Worm (Caenorhabditis elegans) whole organism, L1 larva: ENCODE results near the gene Y47D3A.13.

Experiments
- C04F5.9 ChIP-seq: sonication (generic microtip); optimal IDR thresholded peaks from 2 replicates; lab custom pipeline; 2016; ENCODE audit warnings: missing genetic modification characterization, missing compliant biosample characterization
- C34B4.2 ChIP-seq: sonication (generic microtip); optimal IDR thresholded peaks from 2 replicates; lab custom pipeline; 2017; ENCODE audit warnings: mild to moderate bottlenecking, missing genetic modification characterization, missing compliant biosample characterization
- F16B12.6 ChIP-seq: fragments of 150-350 bp; optimal IDR thresholded peaks from 2 replicates; lab custom pipeline; 2014; ENCODE audit warnings: missing biosample characterization, missing genetic modification characterization
- ceh-63 ChIP-seq: fragments of 200-800 bp; sonication (Bioruptor generic); optimal IDR thresholded peaks from 2 replicates; lab custom pipeline; 2018; ENCODE audit warnings: mild to moderate bottlenecking, missing genetic modification characterization, missing compliant biosample characterization
- ceh-82 ChIP-seq, 3 experiments: fragments of 150-350 bp in 1 of 3; sonication (generic microtip) in 2 of 3; optimal IDR thresholded peaks; 2 replicates each; lab custom pipeline; 2014 to 2017; ENCODE audit warnings: missing biosample characterization in 3 of 3, missing genetic modification characterization in 3 of 3
- efl-1 ChIP-seq, 4 experiments: fragments of 150-350 bp; optimal IDR thresholded peaks in 3 of 4; peaks in 1 of 4; 1 replicate in 1 of 4; 2 replicates in 3 of 4; lab custom pipeline; 2014; ENCODE audit warnings: missing biosample characterization in 2 of 4, missing genetic modification characterization in 2 of 4, missing genetic modification reagents in 2 of 4
- egl-13 ChIP-seq: sonication (generic microtip); optimal IDR thresholded peaks from 2 replicates; lab custom pipeline; 2016; ENCODE audit warnings: missing genotype, missing genetic modification reagents, missing genetic modification characterization, missing compliant biosample characterization
- elt-2 ChIP-seq: sonication (generic microtip); optimal IDR thresholded peaks from 2 replicates; lab custom pipeline; 2016; ENCODE audit warnings: missing genetic modification characterization, mild to moderate bottlenecking, inconsistent platforms, missing compliant biosample characterization, missing genetic modification reagents
- ets-5 ChIP-seq: fragments of 200-800 bp; sonication (Bioruptor generic); IDR thresholded peaks from 2 replicates; pipeline ENCODE4 v1.3.6; 2022; ENCODE audit warnings: missing genetic modification characterization, missing compliant biosample characterization
- fkh-8 ChIP-seq: sonication (generic microtip); optimal IDR thresholded peaks from 2 replicates; lab custom pipeline; 2016; ENCODE audit warnings: mild to moderate bottlenecking, missing genetic modification characterization, missing compliant biosample characterization
- hlh-17 ChIP-seq: fragments of 200-800 bp; sonication (Bioruptor generic); optimal IDR thresholded peaks from 2 replicates; lab custom pipeline; 2018; ENCODE audit warnings: missing genetic modification characterization, mild to moderate bottlenecking, missing compliant biosample characterization, moderate library complexity, borderline replicate concordance
- hlh-4 ChIP-seq: sonication (generic microtip); optimal IDR thresholded peaks from 2 replicates; lab custom pipeline; 2016; ENCODE audit warnings: mild to moderate bottlenecking, missing genetic modification characterization, missing compliant biosample characterization
- jun-1 ChIP-seq: fragments of 150-350 bp; optimal IDR thresholded peaks from 2 replicates; lab custom pipeline; 2014; ENCODE audit warnings: missing biosample characterization, missing genetic modification reagents, missing genetic modification characterization
- lin-14 ChIP-seq: fragments of 200-800 bp; sonication (Bioruptor generic); optimal IDR thresholded peaks from 2 replicates; lab custom pipeline; 2018; ENCODE audit warnings: mild to moderate bottlenecking, missing genetic modification characterization, moderate library complexity, missing compliant biosample characterization
- lin-35 ChIP-seq, 2 experiments: fragments of 150-350 bp; optimal IDR thresholded peaks; 2 replicates each; lab custom pipeline; 2014; ENCODE audit warnings: missing biosample characterization in 2 of 2, missing genetic modification characterization in 2 of 2, missing genetic modification reagents in 2 of 2
- mdl-1 ChIP-seq, 2 experiments: fragments of 150-350 bp; optimal IDR thresholded peaks; 2 replicates each; lab custom pipeline; 2014 to 2017; ENCODE audit warnings: missing biosample characterization in 2 of 2, missing genetic modification characterization in 2 of 2, inconsistent platforms in 1 of 2
- mef-2 ChIP-seq: fragments of 150-350 bp; optimal IDR thresholded peaks from 2 replicates; lab custom pipeline; 2014; ENCODE audit warnings: missing biosample characterization, missing genetic modification characterization
- nhr-12 ChIP-seq: sonication (generic microtip); optimal IDR thresholded peaks from 2 replicates; lab custom pipeline; 2017; ENCODE audit warnings: missing biosample characterization, missing genetic modification characterization
- nhr-19 ChIP-seq: fragments of 200-800 bp; sonication (Bioruptor generic); conservative IDR thresholded peaks from 2 replicates; pipeline ENCODE4 v1.3.6; 2022; ENCODE audit warnings: missing genetic modification characterization, missing compliant biosample characterization
- nhr-237 ChIP-seq: fragments of 150-350 bp; optimal IDR thresholded peaks from 2 replicates; lab custom pipeline; 2014; ENCODE audit warnings: missing biosample characterization, missing genetic modification characterization
- nhr-28 ChIP-seq: fragments of 150-350 bp; optimal IDR thresholded peaks from 2 replicates; lab custom pipeline; 2014; ENCODE audit warnings: missing biosample characterization, missing genetic modification characterization
- nhr-47 ChIP-seq: sonication (generic microtip); optimal IDR thresholded peaks from 2 replicates; lab custom pipeline; 2016; ENCODE audit warnings: mild to moderate bottlenecking, missing genetic modification characterization, moderate library complexity, missing compliant biosample characterization
- nhr-85 ChIP-seq: sonication (generic microtip); peaks from one replicate; lab custom pipeline; 2016; ENCODE audit warnings: missing genetic modification characterization, inconsistent platforms, missing compliant biosample characterization
- nhr-90 ChIP-seq: sonication (generic microtip); optimal IDR thresholded peaks from 2 replicates; lab custom pipeline; 2016; ENCODE audit warnings: mild to moderate bottlenecking, missing genetic modification characterization, missing compliant biosample characterization; ENCODE audit not compliant: poor library complexity
- pag-3 ChIP-seq: sonication (generic microtip); optimal IDR thresholded peaks from 2 replicates; lab custom pipeline; 2017; ENCODE audit warnings: missing genetic modification characterization, mild to moderate bottlenecking, missing compliant biosample characterization, antibody characterized with exemption, borderline replicate concordance; ENCODE audit not compliant: insufficient read depth
- pax-3 ChIP-seq: fragments of 200-800 bp; sonication (Bioruptor generic); optimal IDR thresholded peaks from 2 replicates; lab custom pipeline; 2018; ENCODE audit warnings: mild to moderate bottlenecking, missing genetic modification characterization, moderate library complexity, missing compliant biosample characterization
- rnt-1 ChIP-seq: sonication (generic microtip); optimal IDR thresholded peaks from 2 replicates; lab custom pipeline; 2016; ENCODE audit warnings: mild to moderate bottlenecking, missing genetic modification characterization, moderate library complexity, missing compliant biosample characterization
- sox-4 ChIP-seq: sonication (generic microtip); optimal IDR thresholded peaks from 2 replicates; lab custom pipeline; 2016; ENCODE audit warnings: missing genetic modification characterization, missing compliant biosample characterization
- sptf-1 ChIP-seq: fragments of 150-350 bp; optimal IDR thresholded peaks from 2 replicates; lab custom pipeline; 2014; ENCODE audit warnings: missing biosample characterization, missing genetic modification characterization
- sup-37 ChIP-seq: fragments of 200-800 bp; sonication (Bioruptor generic); optimal IDR thresholded peaks from 2 replicates; lab custom pipeline; 2018; ENCODE audit warnings: mild to moderate bottlenecking, missing genetic modification characterization, missing compliant biosample characterization
- swsn-7 ChIP-seq: sonication (generic microtip); optimal IDR thresholded peaks from 2 replicates; lab custom pipeline; 2016; ENCODE audit warnings: missing genetic modification characterization, missing compliant biosample characterization
- tlp-1 ChIP-seq: fragments of 150-350 bp; optimal IDR thresholded peaks from 2 replicates; lab custom pipeline; 2014; ENCODE audit warnings: missing biosample characterization, missing genetic modification characterization
- unc-130 ChIP-seq: fragments of 150-350 bp; optimal IDR thresholded peaks from 2 replicates; lab custom pipeline; 2017; ENCODE audit warnings: missing biosample characterization, missing genetic modification characterization, inconsistent platforms
- unc-30 ChIP-seq: sonication (generic microtip); optimal IDR thresholded peaks from 2 replicates; lab custom pipeline; 2017; ENCODE audit warnings: missing biosample characterization, missing genetic modification characterization
- unc-98 ChIP-seq: fragments of 200-800 bp; sonication (Bioruptor generic); IDR thresholded peaks from 2 replicates; pipeline ENCODE4 v1.3.6; 2022; ENCODE audit warnings: missing genetic modification characterization, missing compliant biosample characterization
- vab-15 ChIP-seq: sonication (generic microtip); optimal IDR thresholded peaks from 2 replicates; lab custom pipeline; 2017; ENCODE audit warnings: missing genotype, mild to moderate bottlenecking, missing genetic modification characterization, missing compliant biosample characterization
- xbp-1 ChIP-seq: sonication (generic microtip); optimal IDR thresholded peaks from 2 replicates; lab custom pipeline; 2016; ENCODE audit warnings: missing genetic modification characterization, missing compliant biosample characterization
- ztf-11 ChIP-seq, 2 experiments: sonication (generic microtip); optimal IDR thresholded peaks; 2 replicates each; lab custom pipeline; 2016 to 2017; ENCODE audit warnings: missing genetic modification characterization in 2 of 2, missing biosample characterization in 1 of 2, missing compliant biosample characterization in 1 of 2

Y47D3A.13 gene

ce11 chrIII:11197327-11197726, 26.6 kb downstream of the Y47D3A.13 start:
- TF ChIP-seq tlp-1 (tag; lab: Kevin White, UChicago) (no peak), nhr-19 (no peak), xbp-1 (tag; lab: Kevin White, UChicago) (no peak), ztf-11 (tag; optimal IDR thresholded peaks at IDR 0.05; lab: Kevin White, UChicago) (no peak), mdl-1 (tag; optimal IDR thresholded peaks at IDR 0.05; lab: Kevin White, UChicago) (no peak)

DNA sequence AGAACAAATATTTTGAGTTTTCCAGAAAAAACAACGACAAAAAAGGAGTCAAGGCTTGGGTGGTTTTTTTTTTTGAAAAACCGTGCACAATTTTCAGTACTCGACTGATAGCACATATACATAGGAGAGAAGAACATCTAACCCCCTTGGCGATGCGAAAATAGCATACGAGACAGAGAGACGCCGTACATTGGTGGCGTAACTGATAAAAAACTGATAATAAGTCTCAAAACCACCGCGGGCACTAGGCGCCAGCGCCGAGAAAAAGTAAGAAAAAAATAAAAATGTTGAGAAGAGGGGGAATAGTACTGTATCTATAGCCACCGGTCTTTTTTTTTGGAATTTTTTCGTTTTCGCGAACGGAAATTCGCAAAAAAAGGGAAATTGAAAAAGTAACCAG, 28.4 kb downstream of the Y47D3A.13 start:
- no peak for TF ChIP-seq ets-5 (GFP tag; lab: Robert Waterston, UW)
- peak; percentile 14 for TF ChIP-seq elt-2

ce11 chrIII:11195140-11195539, 28.8 kb downstream of the Y47D3A.13 start, which contains the start of gene tra-1:
tra-1 (minus strand) TSS chrIII:11195201.
- TF ChIP-seq vab-15 (no peak), nhr-85 (tag; lab: Kevin White, UChicago) (peak; percentile 24)
- TF ChIP-seq, all 84 proteins: peak for 1

ce11 chrIII:11194123-11194522, 29.8 kb downstream of the Y47D3A.13 start:
- no peak for TF ChIP-seq C34B4.2 (tag; lab: Kevin White, UChicago)
- no peak for TF ChIP-seq mef-2
- no peak for TF ChIP-seq pag-3 (tag; lab: Kevin White, UChicago)
- TF ChIP-seq C04F5.9: no peak
- TF ChIP-seq pax-3: no peak
- TF ChIP-seq egl-13 (tag; lab: Kevin White, UChicago): no peak

ce11 chrIII:11193251-11193650, 30.7 kb downstream of the Y47D3A.13 start:
- no peak for TF ChIP-seq vab-15
- TF ChIP-seq lin-35 (GFP tag; optimal IDR thresholded peaks at IDR 0.05; lab: Kevin White, UChicago): no peak
- TF ChIP-seq egl-13 (tag; lab: Kevin White, UChicago): no peak
- TF ChIP-seq nhr-47 (tag; lab: Kevin White, UChicago): no peak
- TF ChIP-seq nhr-28 (tag; lab: Kevin White, UChicago): no peak
- no peak for TF ChIP-seq sptf-1 (tag; lab: Kevin White, UChicago)
- TF ChIP-seq pax-3: no peak
- TF ChIP-seq unc-30 (tag; lab: Kevin White, UChicago): no peak
- TF ChIP-seq sup-37 (GFP tag; lab: Kevin White, UChicago): no peak
- TF ChIP-seq F16B12.6 (tag; lab: Kevin White, UChicago): no peak
- no peak for TF ChIP-seq unc-98 (GFP tag; lab: Robert Waterston, UW)
- TF ChIP-seq fkh-8 (tag; lab: Kevin White, UChicago): no peak
- TF ChIP-seq hlh-4 (tag; lab: Kevin White, UChicago): no peak
- no peak for TF ChIP-seq unc-130 (tag; lab: Kevin White, UChicago)
- no peak for TF ChIP-seq mdl-1 (tag; optimal IDR thresholded peaks at IDR 0.05; lab: Kevin White, UChicago)
- no peak for TF ChIP-seq mef-2
- TF ChIP-seq nhr-90 (tag; lab: Kevin White, UChicago): no peak
- TF ChIP-seq efl-1 (optimal IDR thresholded peaks at IDR 0.05; lab: Kevin White, UChicago): no peak
- no peak for TF ChIP-seq efl-1 (GFP tag; optimal IDR thresholded peaks at IDR 0.05 in 1 of 2; lab: Kevin White, UChicago)

ce11 chrIII:11188132-11188531, 35.8 kb downstream of the Y47D3A.13 start:
- no peak for TF ChIP-seq swsn-7 (tag; lab: Kevin White, UChicago)
- no peak for TF ChIP-seq unc-130 (tag; lab: Kevin White, UChicago)
- no peak for TF ChIP-seq C04F5.9
- no peak for TF ChIP-seq nhr-12 (tag; lab: Kevin White, UChicago)
- TF ChIP-seq sox-4 (tag; lab: Kevin White, UChicago): no peak
- no peak for TF ChIP-seq rnt-1
- TF ChIP-seq hlh-17 (GFP tag; lab: Kevin White, UChicago): no peak
- no peak for TF ChIP-seq lin-14
- TF ChIP-seq jun-1 (tag; lab: Kevin White, UChicago): no peak
- no peak for TF ChIP-seq ceh-82 (tag; optimal IDR thresholded peaks at IDR 0.05; lab: Kevin White, UChicago)
- TF ChIP-seq nhr-237 (tag; lab: Kevin White, UChicago): no peak
- no peak for TF ChIP-seq ceh-63 (GFP tag; lab: Kevin White, UChicago)
- TF ChIP-seq ztf-11 (tag; optimal IDR thresholded peaks at IDR 0.05; lab: Kevin White, UChicago): no peak
- TF ChIP-seq nhr-19: no peak
- no peak for TF ChIP-seq elt-2
- TF ChIP-seq mdl-1 (tag; optimal IDR thresholded peaks at IDR 0.05; lab: Kevin White, UChicago): no peak
- TF ChIP-seq fkh-8 (tag; lab: Kevin White, UChicago): no peak
